Fruit fly (Drosophila melanogaster): Measurements from ENCODE around the gene eys.

dm6 chr2L:2361893-2362807 is 50.7 kb downstream of the eys start:
- no peak for TF ChIP-seq h (optimal IDR thresholded peaks at IDR 0.05)
- TF ChIP-seq psq (optimal IDR thresholded peaks at IDR 0.05): no peak
